Fruit fly (Drosophila melanogaster) whole organism, wandering third instar larva: Measurements from ENCODE around the gene PIP82.

ENCODE experiments used
- CG32264 ChIP-seq: fragments of 200-800 bp; sonication (Bioruptor generic); optimal IDR thresholded peaks from 2 replicates; lab custom pipeline; 2016; ENCODE audit warnings: missing biosample characterization, missing genetic modification characterization
- Dfd ChIP-seq: fragments of >200 bp; optimal IDR thresholded peaks from 2 replicates; lab custom pipeline; 2017; ENCODE audit warnings: missing biosample characterization, missing genetic modification characterization
- Myc ChIP-seq: fragments of >200 bp; optimal IDR thresholded peaks from 2 replicates; lab custom pipeline; 2017
- OdsH ChIP-seq: fragments of 200-800 bp; sonication (Bioruptor generic); optimal IDR thresholded peaks from 2 replicates; lab custom pipeline; 2016; ENCODE audit warnings: missing biosample characterization, mild to moderate bottlenecking, missing genetic modification characterization
- brk ChIP-seq: fragments of 200-800 bp; sonication (Bioruptor generic); optimal IDR thresholded peaks from 2 replicates; lab custom pipeline; 2016; ENCODE audit warnings: missing biosample characterization, mild to moderate bottlenecking, missing genetic modification characterization
- ey ChIP-seq: fragments of 200-800 bp; sonication (Bioruptor generic); optimal IDR thresholded peaks from 2 replicates; lab custom pipeline; 2016; ENCODE audit warnings: missing biosample characterization, missing genetic modification characterization
- lola ChIP-seq: fragments of >200 bp; optimal IDR thresholded peaks from 2 replicates; lab custom pipeline; 2017; ENCODE audit warnings: missing biosample characterization, missing genetic modification characterization
- pan ChIP-seq: fragments of >200 bp; optimal IDR thresholded peaks from 2 replicates; lab custom pipeline; 2017
- psq ChIP-seq: fragments of 200-800 bp; sonication (Bioruptor generic); optimal IDR thresholded peaks from 3 replicates; lab custom pipeline; 2017; ENCODE audit warnings: missing biosample characterization, mild to moderate bottlenecking, missing genetic modification characterization, moderate library complexity
- sage ChIP-seq: fragments of 200-800 bp; sonication (Bioruptor generic); optimal IDR thresholded peaks from 2 replicates; lab custom pipeline; 2016; ENCODE audit warnings: missing biosample characterization, mild to moderate bottlenecking, missing genetic modification characterization
- usp ChIP-seq: fragments of >200 bp; optimal IDR thresholded peaks from 2 replicates; lab custom pipeline; 2017; ENCODE audit warnings: missing biosample characterization, missing genetic modification characterization
- woc ChIP-seq: sonication (Bioruptor generic); optimal IDR thresholded peaks from 2 replicates; lab custom pipeline; 2016; ENCODE audit warnings: missing biosample characterization, mild to moderate bottlenecking, missing genetic modification characterization

DNA sequence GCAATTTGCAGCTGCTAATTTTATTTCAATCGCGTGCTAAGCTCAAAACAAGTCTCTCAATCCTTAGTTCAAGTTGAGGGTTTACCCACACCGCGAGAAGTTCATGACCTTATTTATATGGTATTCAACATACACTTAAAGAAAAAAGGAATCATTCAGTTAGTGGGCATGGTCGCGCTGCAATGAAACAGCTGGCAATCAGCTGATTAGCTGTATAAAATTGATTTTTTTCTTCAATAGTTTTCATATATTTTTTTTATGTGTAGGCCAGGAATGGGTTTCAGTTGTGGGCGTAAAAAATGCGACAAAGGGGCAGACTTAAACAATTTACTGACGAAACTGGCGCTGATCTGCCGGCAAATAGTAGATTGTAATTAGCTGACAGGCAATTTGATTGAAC lies 30.3 kb downstream of the PIP82 start:
- TF ChIP-seq CG32264 (GFP tag; lab: Kevin White, UChicago) = no peak
- no peak for TF ChIP-seq Myc (lab: Kevin White, UChicago)
- no peak for TF ChIP-seq ey
- TF ChIP-seq pan (lab: Kevin White, UChicago) = no peak
- TF ChIP-seq lola (GFP tag; lab: Kevin White, UChicago) = no peak
- TF ChIP-seq OdsH = no peak
- TF ChIP-seq sage (GFP tag; lab: Kevin White, UChicago) = no peak
- TF ChIP-seq Dfd = no peak
- TF ChIP-seq brk (GFP tag; lab: Kevin White, UChicago) = no peak
- no peak for TF ChIP-seq psq (GFP tag; lab: Kevin White, UChicago)
- TF ChIP-seq woc (GFP tag; lab: Kevin White, UChicago) = no peak
- no peak for TF ChIP-seq usp (GFP tag; lab: Kevin White, UChicago)
